Fruit fly (Drosophila melanogaster) whole organism, adult: Measurements from ENCODE around the gene CG17598.

Experiments used
- CG11617 ChIP-seq: fragments of 200-800 bp; sonication (Bioruptor generic); optimal IDR thresholded peaks from 2 replicates; lab custom pipeline; 2017; ENCODE audit warnings: mild to moderate bottlenecking, missing biosample characterization, missing genetic modification reagents, missing genetic modification characterization
- CG12768 ChIP-seq: fragments of 200-800 bp; sonication (Bioruptor generic); optimal IDR thresholded peaks from 2 replicates; lab custom pipeline; 2017; ENCODE audit warnings: missing biosample characterization, missing genetic modification characterization, mild to moderate bottlenecking, moderate library complexity, missing genetic modification reagents
- CG14711 ChIP-seq: fragments of 200-800 bp; sonication (Bioruptor generic); optimal IDR thresholded peaks from 2 replicates; lab custom pipeline; 2018; ENCODE audit warnings: missing biosample characterization, mild to moderate bottlenecking, missing genetic modification characterization, moderate library complexity
- CG1620 ChIP-seq: fragments of 200-800 bp; sonication (Bioruptor generic); optimal IDR thresholded peaks from 2 replicates; lab custom pipeline; 2016; ENCODE audit warnings: missing biosample characterization, missing genetic modification characterization
- Clk ChIP-seq: fragments of 200-800 bp; sonication (Bioruptor generic); optimal IDR thresholded peaks from 2 replicates; lab custom pipeline; 2017; ENCODE audit warnings: missing biosample characterization, missing genetic modification characterization
- Crg-1 ChIP-seq: fragments of 200-800 bp; sonication (Bioruptor generic); optimal IDR thresholded peaks from 2 replicates; lab custom pipeline; 2016; ENCODE audit warnings: missing biosample characterization, missing genetic modification characterization
- Mnt ChIP-seq: fragments of 200-800 bp; sonication (Bioruptor generic); optimal IDR thresholded peaks from 2 replicates; lab custom pipeline; 2016; ENCODE audit warnings: missing biosample characterization, mild to moderate bottlenecking, missing genetic modification characterization
- tj ChIP-seq: fragments of 200-800 bp; sonication (Bioruptor generic); optimal IDR thresholded peaks from 3 replicates; lab custom pipeline; 2017; ENCODE audit warnings: missing biosample characterization, mild to moderate bottlenecking, missing genetic modification characterization, moderate library complexity

dm6 chrX:22529664-22530321 is 10.4 kb downstream of the CG17598 start, which contains the start of gene S6kII:
- TF ChIP-seq CG1620 (no peak), Crg-1 (GFP tag; lab: Kevin White, UChicago) (no peak), Mnt (GFP tag; lab: Kevin White, UChicago) (no peak), CG12768 (GFP tag; lab: Kevin White, UChicago) (no peak), Clk (GFP tag; lab: Kevin White, UChicago) (no peak), CG14711 (peak; percentile 14), CG11617 (GFP tag; lab: Kevin White, UChicago) (no peak), tj (GFP tag; lab: Kevin White, UChicago) (peak; percentile 85)
